Fruit fly (Drosophila melanogaster): ENCODE results near the gene CG4935.

CG4935 gene

DNA sequence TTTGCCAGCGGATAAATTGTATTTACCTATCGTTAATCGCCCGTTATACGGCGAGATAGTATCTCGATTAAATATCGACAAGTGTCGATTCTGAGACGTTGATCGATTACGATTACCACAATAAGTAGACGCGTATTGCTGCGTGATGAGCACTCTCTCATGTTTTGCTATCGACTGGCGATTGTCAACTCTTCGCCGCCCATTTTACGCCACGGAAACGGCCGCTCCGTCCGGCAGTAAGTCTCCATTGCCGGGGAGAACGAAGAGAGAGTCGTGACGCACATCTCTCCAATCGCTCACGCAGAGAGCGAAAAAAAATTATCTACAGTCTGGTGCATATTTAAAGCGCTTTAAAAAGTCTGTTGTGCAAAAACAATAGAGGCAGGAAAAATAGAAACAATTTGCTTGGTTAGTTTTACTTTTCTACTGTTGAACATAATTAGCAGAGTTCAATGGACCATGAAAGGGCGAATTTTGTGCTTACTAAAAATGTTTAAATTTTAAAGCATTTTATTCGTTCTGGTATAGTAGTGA lies 10.3 kb upstream of the CG4935 start, which contains the start of gene CG46309 (continued):
- TF ChIP-seq disco-r (GFP tag; optimal IDR thresholded peaks at IDR 0.05) (peak; percentile 43), knrl (GFP tag; IDR thresholded peaks at IDR 0.05; ENCODE audit: partially characterized antibody) (no peak; the same call in 2 of the 3 replicates), cas (GFP tag; IDR thresholded peaks at IDR 0.05) (peak; percentile 36; the same call in 1 of the 2 replicates), CG4707 (GFP tag; optimal IDR thresholded peaks at IDR 0.05) (peak; percentile 48), fd3F (GFP tag; optimal IDR thresholded peaks at IDR 0.05) (peak; percentile 13), Dip3 (GFP tag; optimal IDR thresholded peaks at IDR 0.05) (no peak), mam (GFP tag; optimal IDR thresholded peaks at IDR 0.05) (peak; percentile 44), pros (GFP tag; optimal IDR thresholded peaks at IDR 0.05) (no peak), HHEX (GFP tag; optimal IDR thresholded peaks at IDR 0.05) (peak; percentile 51), ttk (GFP tag; IDR thresholded peaks at IDR 0.05) (no peak), CG34376 (GFP tag; optimal IDR thresholded peaks at IDR 0.05) (peak; percentile 78), PHDP (tag; optimal IDR thresholded peaks at IDR 0.05) (peak; percentile 58), sim (GFP tag; IDR thresholded peaks at IDR 0.05) (no peak), Aef1 (GFP tag; IDR thresholded peaks at IDR 0.05) (no peak), CG7963 (GFP tag; IDR thresholded peaks at IDR 0.05; ENCODE audit: partially characterized antibody) (peak; percentile 89), az2 (GFP tag; optimal IDR thresholded peaks at IDR 0.05) (no peak), rib (GFP tag; IDR thresholded peaks at IDR 0.05) (no peak), CG1024 (GFP tag; IDR thresholded peaks at IDR 0.05) (no peak), CG2712 (tag; optimal IDR thresholded peaks at IDR 0.05) (no peak), Rx (GFP tag; IDR thresholded peaks at IDR 0.05) (no peak), lilli (GFP tag; optimal IDR thresholded peaks at IDR 0.05) (peak; percentile 70), CG11695 (GFP tag; IDR thresholded peaks at IDR 0.05) (peak; percentile 59; the same call in 2 of the 3 replicates), CG4404 (GFP tag; IDR thresholded peaks at IDR 0.05) (no peak), CG9932 (GFP tag; IDR thresholded peaks at IDR 0.05) (no peak), CG14965 (GFP tag; optimal IDR thresholded peaks at IDR 0.05; ENCODE audit: borderline replicate concordance) (no peak), CG34422 (GFP tag; IDR thresholded peaks at IDR 0.05) (no peak), CHES-1-like (GFP tag; optimal IDR thresholded peaks at IDR 0.05) (no peak), CG34224 (GFP tag; IDR thresholded peaks at IDR 0.05; ENCODE audit: partially characterized antibody) (peak; percentile 96), Deaf1 (tag; optimal IDR thresholded peaks at IDR 0.05) (no peak), CG16813 (GFP tag; IDR thresholded peaks at IDR 0.05; ENCODE audit: partially characterized antibody) (peak; percentile 89; the same call in 2 of the 3 replicates), Poxn (GFP tag; IDR thresholded peaks at IDR 0.05) (no peak), CG11456 (GFP tag; IDR thresholded peaks at IDR 0.05) (no peak), Neu2 (GFP tag; optimal IDR thresholded peaks at IDR 0.05; ENCODE audit: borderline replicate concordance) (no peak), CG4282 (GFP tag; optimal IDR thresholded peaks at IDR 0.05) (no peak), Vsx1 (GFP tag; optimal IDR thresholded peaks at IDR 0.05) (peak; percentile 2), CG1529 (GFP tag; optimal IDR thresholded peaks at IDR 0.05) (no peak), cad (GFP tag; optimal IDR thresholded peaks at IDR 0.05) (no peak), slou (GFP tag; optimal IDR thresholded peaks at IDR 0.05) (no peak), CG17829 (tag; optimal IDR thresholded peaks at IDR 0.05) (no peak), Sry-δ (GFP tag; optimal IDR thresholded peaks at IDR 0.05) (peak; percentile 39), CG13624 (GFP tag; optimal IDR thresholded peaks at IDR 0.05) (peak; percentile 40), CG14014 (GFP tag; IDR thresholded peaks at IDR 0.05) (no peak; the same call in 1 of the 2 replicates), CG2889 (GFP tag; IDR thresholded peaks at IDR 0.05) (no peak), CG10543 (GFP tag; optimal IDR thresholded peaks at IDR 0.05) (peak; percentile 64), bowl (GFP tag; IDR thresholded peaks at IDR 0.05) (peak; percentile 53; the same call in 1 of the 2 replicates), inv (GFP tag; IDR thresholded peaks at IDR 0.05; ENCODE audit: partially characterized antibody) (peak; percentile 71), Doc3 (GFP tag; IDR thresholded peaks at IDR 0.05; ENCODE audit: partially characterized antibody) (peak; percentile 78; the same call in 2 of the 3 replicates), ems (GFP tag; optimal IDR thresholded peaks at IDR 0.05) (peak; percentile 6), CG7372 (GFP tag; IDR thresholded peaks at IDR 0.05) (no peak), klu (GFP tag; IDR thresholded peaks at IDR 0.05) (no peak), CG11696 (GFP tag; IDR thresholded peaks at IDR 0.05) (peak; percentile 94)
